Fruit fly (Drosophila melanogaster) whole organism, embryonic: ENCODE results near the gene nAChRalpha3.

Experiments used
- Bgb ChIP-seq: fragments of 200-800 bp; sonication (Bioruptor generic); IDR thresholded peaks from 2 replicates; pipeline ENCODE4 v1.3.6; 2022; ENCODE audit warnings: missing biosample characterization, missing genetic modification characterization; ENCODE audit not compliant: partially characterized antibody
- CG10267 ChIP-seq: fragments of 200-800 bp; sonication (Bioruptor generic); optimal IDR thresholded peaks from 2 replicates; lab custom pipeline; 2018; ENCODE audit warnings: missing biosample characterization, mild to moderate bottlenecking, missing genetic modification characterization, moderate library complexity
- CG10274 ChIP-seq: fragments of 200-800 bp; sonication (Bioruptor generic); optimal IDR thresholded peaks from 3 replicates; lab custom pipeline; 2017; ENCODE audit warnings: missing biosample characterization, mild to moderate bottlenecking, missing genetic modification characterization
- CG11504 ChIP-seq: fragments of 200-800 bp; sonication (Bioruptor generic); optimal IDR thresholded peaks from 3 replicates; lab custom pipeline; 2019; ENCODE audit warnings: missing biosample characterization, mild to moderate bottlenecking, missing genetic modification characterization, moderate library complexity
- CG12236 ChIP-seq: fragments of 200-800 bp; sonication (Bioruptor generic); optimal IDR thresholded peaks from 2 replicates; lab custom pipeline; 2016; ENCODE audit warnings: missing biosample characterization, missing genetic modification characterization
- CG13424 ChIP-seq: fragments of 200-800 bp; sonication (Bioruptor generic); optimal IDR thresholded peaks from 2 replicates; lab custom pipeline; 2019; ENCODE audit warnings: missing biosample characterization, mild to moderate bottlenecking, missing genetic modification characterization, moderate library complexity
- CG13775 ChIP-seq: fragments of 200-800 bp; sonication (Bioruptor generic); optimal IDR thresholded peaks from 3 replicates; lab custom pipeline; 2017; ENCODE audit warnings: missing biosample characterization, mild to moderate bottlenecking, missing genetic modification characterization
- CG15269 ChIP-seq: fragments of 200-800 bp; sonication (Bioruptor generic); optimal IDR thresholded peaks from 2 replicates; lab custom pipeline; 2018; ENCODE audit warnings: missing biosample characterization, mild to moderate bottlenecking, missing genetic modification characterization, moderate library complexity
- CG17359 ChIP-seq: fragments of 200-800 bp; sonication (Bioruptor generic); optimal IDR thresholded peaks from 3 replicates; lab custom pipeline; 2018; ENCODE audit warnings: missing biosample characterization, mild to moderate bottlenecking, missing genetic modification characterization, moderate library complexity
- CG17829 ChIP-seq: fragments of 200-800 bp; optimal IDR thresholded peaks from 2 replicates; lab custom pipeline; 2019; ENCODE audit warnings: missing biosample characterization, mild to moderate bottlenecking, missing genetic modification characterization, moderate library complexity
- CG2120 ChIP-seq: fragments of 200-800 bp; sonication (Bioruptor generic); optimal IDR thresholded peaks from 3 replicates; lab custom pipeline; 2016; ENCODE audit warnings: missing biosample characterization, missing genetic modification characterization
- CG3847 ChIP-seq: fragments of 200-800 bp; sonication (Bioruptor generic); IDR thresholded peaks from 2 replicates; pipeline ENCODE4 v1.3.6; 2022; ENCODE audit warnings: missing biosample characterization, missing genetic modification characterization
- CG3995 ChIP-seq: fragments of 200-800 bp; sonication (Bioruptor generic); optimal IDR thresholded peaks from 3 replicates; lab custom pipeline; 2016; ENCODE audit warnings: missing biosample characterization, missing genetic modification characterization
- CG4282 ChIP-seq: fragments of 200-800 bp; sonication (Bioruptor generic); optimal IDR thresholded peaks from 2 replicates; lab custom pipeline; 2016; ENCODE audit warnings: missing biosample characterization, missing genetic modification characterization
- CG4360 ChIP-seq: fragments of 200-800 bp; sonication (Bioruptor generic); IDR thresholded peaks from 2 replicates; pipeline ENCODE4 v1.3.6; 2022; ENCODE audit warnings: missing biosample characterization, missing genetic modification characterization
- CG4424 ChIP-seq: fragments of 200-800 bp; sonication (Bioruptor generic); optimal IDR thresholded peaks from 3 replicates; lab custom pipeline; 2016; ENCODE audit warnings: missing biosample characterization, missing genetic modification characterization
- CG5180 ChIP-seq: fragments of 200-800 bp; sonication (Bioruptor generic); optimal IDR thresholded peaks from 3 replicates; lab custom pipeline; 2017; ENCODE audit warnings: missing biosample characterization, missing genetic modification characterization, mild to moderate bottlenecking, moderate library complexity, missing genetic modification reagents
- CG8388 ChIP-seq: fragments of 200-800 bp; sonication (Bioruptor generic); optimal IDR thresholded peaks from 2 replicates; lab custom pipeline; 2019; ENCODE audit warnings: missing biosample characterization, mild to moderate bottlenecking, missing genetic modification characterization, moderate library complexity
- CG8924 ChIP-seq: fragments of 200-800 bp; optimal IDR thresholded peaks from 3 replicates; lab custom pipeline; 2019; ENCODE audit warnings: missing biosample characterization, mild to moderate bottlenecking, missing genetic modification characterization, moderate library complexity
- CoRest ChIP-seq: fragments of 200-800 bp; sonication (Bioruptor generic); optimal IDR thresholded peaks from 3 replicates; lab custom pipeline; 2018; ENCODE audit warnings: missing biosample characterization, mild to moderate bottlenecking, missing genetic modification characterization, moderate library complexity
- Eip74EF ChIP-seq, 2 experiments: fragments of 200-800 bp in 1 of 2; fragments of >200 bp in 1 of 2; sonication (Bioruptor generic) in 1 of 2; optimal IDR thresholded peaks; 2 replicates each; lab custom pipeline; 2017 to 2019; ENCODE audit warnings: missing biosample characterization in 2 of 2, missing genetic modification characterization in 2 of 2, mild to moderate bottlenecking in 1 of 2, moderate library complexity in 1 of 2
- Gug ChIP-seq: fragments of 200-800 bp; sonication (Bioruptor generic); IDR thresholded peaks from 4 replicates; pipeline ENCODE4 v1.3.6; 2022; ENCODE audit warnings: missing biosample characterization, missing genetic modification characterization
- HLH3B ChIP-seq: fragments of 200-800 bp; sonication (Bioruptor generic); IDR thresholded peaks from 2 replicates; pipeline ENCODE4 v1.3.6; 2022; ENCODE audit warnings: missing biosample characterization, missing genetic modification characterization
- Med ChIP-seq: fragments of 200-800 bp; sonication (Bioruptor generic); peaks from one replicate; lab custom pipeline; 2016; ENCODE audit warnings: missing biosample characterization, missing genetic modification characterization, mild to moderate bottlenecking, inconsistent platforms, moderate library complexity
- Nf-YB ChIP-seq: fragments of 200-800 bp; sonication (Bioruptor generic); optimal IDR thresholded peaks from 3 replicates; lab custom pipeline; 2019; ENCODE audit warnings: missing biosample characterization, mild to moderate bottlenecking, missing genetic modification characterization, moderate library complexity
- bsh ChIP-seq, 2 experiments: fragments of 200-800 bp; sonication (Bioruptor generic); optimal IDR thresholded peaks; 2 replicates each; lab custom pipeline; 2017 to 2018; ENCODE audit warnings: mild to moderate bottlenecking in 2 of 2, missing biosample characterization in 2 of 2, missing genetic modification characterization in 2 of 2, moderate library complexity in 1 of 2
- ci ChIP-seq: fragments of 200-800 bp; sonication (Bioruptor generic); IDR thresholded peaks from 3 replicates; pipeline ENCODE4 v1.3.6; 2022; ENCODE audit warnings: missing biosample characterization, missing genetic modification characterization
- dmrt99B ChIP-seq: fragments of 200-800 bp; sonication (Bioruptor generic); optimal IDR thresholded peaks from 2 replicates; lab custom pipeline; 2018; ENCODE audit warnings: missing biosample characterization, mild to moderate bottlenecking, missing genetic modification characterization, moderate library complexity
- dpn ChIP-seq, 2 experiments: fragments of 200-800 bp; sonication (Bioruptor generic); optimal IDR thresholded peaks; 3 replicates each; lab custom pipeline; 2016; ENCODE audit warnings: missing biosample characterization in 2 of 2, missing genetic modification characterization in 2 of 2
- dysf ChIP-seq: fragments of 200-800 bp; sonication (Bioruptor generic); IDR thresholded peaks from 3 replicates; pipeline ENCODE4 v1.3.6; 2022; ENCODE audit warnings: missing biosample characterization, missing genetic modification characterization
- fd64A ChIP-seq: fragments of 200-800 bp; sonication (Bioruptor generic); optimal IDR thresholded peaks from 3 replicates; lab custom pipeline; 2018; ENCODE audit warnings: missing biosample characterization, mild to moderate bottlenecking, missing genetic modification characterization
- fu2 ChIP-seq: fragments of 200-800 bp; sonication (Bioruptor generic); optimal IDR thresholded peaks from 2 replicates; lab custom pipeline; 2016; ENCODE audit warnings: missing biosample characterization, missing genetic modification characterization
- gsb-n ChIP-seq: fragments of 200-800 bp; sonication (Bioruptor generic); optimal IDR thresholded peaks from 3 replicates; lab custom pipeline; 2018; ENCODE audit warnings: missing biosample characterization, mild to moderate bottlenecking, missing genetic modification characterization
- hkb ChIP-seq, 2 experiments: fragments of 200-800 bp in 1 of 2; fragments of >200 bp in 1 of 2; sonication (Bioruptor generic) in 1 of 2; IDR thresholded peaks in 1 of 2; optimal IDR thresholded peaks in 1 of 2; 2 replicates each; pipeline versions ENCODE4 v1.3.6 to Lab custom; 2017 to 2022; ENCODE audit warnings: missing biosample characterization in 1 of 2, missing genetic modification characterization in 1 of 2
- ind ChIP-seq: fragments of 200-800 bp; sonication (Bioruptor generic); optimal IDR thresholded peaks from 3 replicates; lab custom pipeline; 2016; ENCODE audit warnings: missing biosample characterization, missing genetic modification characterization
- kni ChIP-seq: fragments of 200-800 bp; sonication (Bioruptor generic); optimal IDR thresholded peaks from 3 replicates; lab custom pipeline; 2017; ENCODE audit warnings: mild to moderate bottlenecking, missing biosample characterization, missing genetic modification reagents, missing genetic modification characterization
- lab ChIP-seq: fragments of 200-800 bp; sonication (Bioruptor generic); optimal IDR thresholded peaks from 3 replicates; lab custom pipeline; 2017; ENCODE audit warnings: missing biosample characterization, missing genetic modification characterization, mild to moderate bottlenecking, moderate library complexity, missing genetic modification reagents
- lbe ChIP-seq: fragments of 200-800 bp; sonication (Bioruptor generic); optimal IDR thresholded peaks from 2 replicates; lab custom pipeline; 2016; ENCODE audit warnings: missing biosample characterization, mild to moderate bottlenecking, missing genetic modification characterization
- nmo ChIP-seq: fragments of 200-800 bp; sonication (Bioruptor generic); optimal IDR thresholded peaks from 2 replicates; lab custom pipeline; 2018; ENCODE audit warnings: missing biosample characterization, mild to moderate bottlenecking, missing genetic modification characterization, moderate library complexity
- nom ChIP-seq: fragments of 200-800 bp; sonication (Bioruptor generic); optimal IDR thresholded peaks from 2 replicates; lab custom pipeline; 2017; ENCODE audit warnings: missing biosample characterization, missing genetic modification characterization, mild to moderate bottlenecking, moderate library complexity, missing genetic modification reagents
- pho ChIP-seq: fragments of 200-800 bp; sonication (Bioruptor generic); optimal IDR thresholded peaks from 2 replicates; lab custom pipeline; 2016; ENCODE audit warnings: missing biosample characterization, missing genetic modification characterization
- sc ChIP-seq, 3 experiments: fragments of >200 bp in 2 of 3; fragments of 200-800 bp in 1 of 3; sonication (Bioruptor generic) in 1 of 3; optimal IDR thresholded peaks; 2 replicates in 2 of 3; 3 replicates in 1 of 3; lab custom pipeline; 2017; ENCODE audit warnings: mild to moderate bottlenecking in 1 of 3, missing biosample characterization in 1 of 3, missing genetic modification characterization in 1 of 3, missing genetic modification reagents in 1 of 3
- sens ChIP-seq: fragments of 200-800 bp; sonication (Bioruptor generic); peaks from one replicate; lab custom pipeline; 2016; ENCODE audit warnings: missing biosample characterization, missing genetic modification characterization
- stc ChIP-seq: fragments of 200-800 bp; sonication (Bioruptor generic); IDR thresholded peaks from 2 replicates; pipeline ENCODE4 v1.3.6; 2022; ENCODE audit warnings: missing biosample characterization, missing genetic modification characterization
- sug ChIP-seq: fragments of 200-800 bp; optimal IDR thresholded peaks from 2 replicates; lab custom pipeline; 2019; ENCODE audit warnings: missing biosample characterization, mild to moderate bottlenecking, missing genetic modification characterization, moderate library complexity
- zf30C ChIP-seq: fragments of 200-800 bp; sonication (Bioruptor generic); optimal IDR thresholded peaks from 3 replicates; lab custom pipeline; 2018; ENCODE audit warnings: missing biosample characterization, mild to moderate bottlenecking, missing genetic modification characterization

The nAChRalpha3 gene

dm6 chrX:8254739-8255326 is 112.1 kb downstream of the nAChRalpha3 start (continued):
- TF ChIP-seq CG17359 (tag; lab: Kevin White, UChicago), result peak; percentile 30
- TF ChIP-seq CG3847, result no peak
- TF ChIP-seq stc (GFP tag; lab: Robert Waterston, UW), result peak; percentile 59
- TF ChIP-seq Nf-YB (GFP tag; lab: Kevin White, UChicago), result no peak
- no peak for TF ChIP-seq fu2

DNA sequence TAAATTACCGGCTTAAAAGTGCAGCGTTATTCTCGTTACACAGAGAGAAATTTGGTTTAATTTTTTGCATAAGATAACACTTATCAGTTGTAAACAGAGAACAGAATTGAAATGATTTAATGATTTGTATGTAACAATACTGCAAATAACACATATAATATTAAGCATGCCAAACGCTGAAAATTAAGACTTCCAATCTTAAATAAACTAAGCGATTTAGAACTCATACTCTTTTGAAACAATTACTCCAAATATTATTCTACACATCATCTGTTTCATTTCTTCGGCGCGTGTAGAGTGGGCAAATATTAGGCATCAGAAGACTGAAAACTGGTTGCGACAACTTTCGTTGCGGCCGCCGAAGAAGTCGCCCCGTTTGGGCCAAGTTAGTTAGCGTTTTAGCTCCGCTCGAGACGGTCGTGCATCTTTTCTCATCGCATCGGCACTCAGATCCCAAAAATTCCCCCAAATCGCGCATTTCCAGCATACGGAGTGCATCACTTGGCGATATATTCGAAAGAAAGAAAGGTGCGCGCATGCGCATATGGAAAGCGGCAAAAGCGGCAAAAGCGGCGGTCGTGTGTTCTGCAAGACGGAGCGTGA is 114.6 kb downstream of the nAChRalpha3 start, which contains the start of gene CG1632:
Gene CG1632 (plus strand): TSS at position 387 of the 603 bp plus-strand sequence.
- no peak for TF ChIP-seq Bgb (GFP tag; lab: Robert Waterston, UW)
- no peak for TF ChIP-seq CG13775 (GFP tag; lab: Kevin White, UChicago)
- no peak for TF ChIP-seq Gug
- peak; percentile 22 for TF ChIP-seq CG8388 (GFP tag; lab: Kevin White, UChicago)
- TF ChIP-seq CG2120, result no peak
- peak; percentile 36 for TF ChIP-seq zf30C (GFP tag; lab: Kevin White, UChicago)
- no peak for TF ChIP-seq CG12236 (GFP tag; lab: Kevin White, UChicago)
- TF ChIP-seq CG10274 (GFP tag; lab: Kevin White, UChicago), result no peak
- TF ChIP-seq bsh (GFP tag; optimal IDR thresholded peaks at IDR 0.05; lab: Kevin White, UChicago), result peak; percentile 57 to 75
- TF ChIP-seq CG8924 (tag; lab: Kevin White, UChicago), result peak; percentile 41
- TF ChIP-seq kni, result peak; percentile 78
- peak; percentile 90 for TF ChIP-seq sens
- peak; percentile 28 for TF ChIP-seq CG4424 (GFP tag; lab: Kevin White, UChicago)
- TF ChIP-seq CG11504 (tag; lab: Kevin White, UChicago), result peak; percentile 30
- TF ChIP-seq nmo, result peak; percentile 17
- TF ChIP-seq Med (GFP tag; lab: Kevin White, UChicago), result peak; percentile 20
- no peak for TF ChIP-seq CG4360 (GFP tag; lab: Robert Waterston, UW)
- TF ChIP-seq pho, result no peak
- peak; percentile 50 for TF ChIP-seq CG13424
- TF ChIP-seq sug (tag; lab: Kevin White, UChicago), result no peak
- no peak for TF ChIP-seq CG5180 (GFP tag; lab: Kevin White, UChicago)
- TF ChIP-seq ind (GFP tag; lab: Kevin White, UChicago), result no peak
- peak; percentile 81 for TF ChIP-seq lbe
- peak; percentile 37 for TF ChIP-seq dmrt99B (tag; lab: Kevin White, UChicago)
- no peak for TF ChIP-seq HLH3B (GFP tag; lab: Robert Waterston, UW)
- TF ChIP-seq CG4282 (GFP tag; lab: Kevin White, UChicago), result no peak
- peak; percentile 21 for TF ChIP-seq CG15269 (tag; lab: Kevin White, UChicago)
- TF ChIP-seq CG10267 (tag; lab: Kevin White, UChicago), result peak; percentile 19
- peak; percentile 21 for TF ChIP-seq CoRest (tag; lab: Kevin White, UChicago)
- TF ChIP-seq gsb-n (tag; lab: Kevin White, UChicago), result peak; percentile 7
- TF ChIP-seq lab (GFP tag; lab: Kevin White, UChicago), result peak; percentile 11
- TF ChIP-seq Eip74EF (GFP tag; optimal IDR thresholded peaks at IDR 0.05; lab: Kevin White, UChicago), result no peak
- peak; percentile 22 for TF ChIP-seq CG17829 (tag; lab: Kevin White, UChicago)
- no peak for TF ChIP-seq hkb (optimal IDR thresholded peaks at IDR 0.05; lab: Kevin White, UChicago)
- TF ChIP-seq hkb (GFP tag; IDR thresholded peaks at IDR 0.05; lab: Robert Waterston, UW), result no peak
- peak; percentile 19 for TF ChIP-seq fd64A (GFP tag; lab: Kevin White, UChicago)
- TF ChIP-seq CG3995 (GFP tag; lab: Kevin White, UChicago), result no peak
- TF ChIP-seq nom (GFP tag; lab: Kevin White, UChicago), result peak; percentile 33
- TF ChIP-seq sc (optimal IDR thresholded peaks at IDR 0.05; lab: Kevin White, UChicago), result no peak
- no peak for TF ChIP-seq sc (GFP tag; optimal IDR thresholded peaks at IDR 0.05; lab: Kevin White, UChicago)
- TF ChIP-seq dysf (GFP tag; lab: Robert Waterston, UW), result peak; percentile 41; the same call in 1 of the 3 replicates
- 0 out of 3 replicates have a peak, but pooled peaks have one; percentile 18 for TF ChIP-seq ci (GFP tag; lab: Robert Waterston, UW)
- no peak for TF ChIP-seq dpn (GFP tag; optimal IDR thresholded peaks at IDR 0.05; lab: Kevin White, UChicago)
